Worm (Caenorhabditis elegans): Measurements from ENCODE around the gene EGAP1.1.

DNA sequence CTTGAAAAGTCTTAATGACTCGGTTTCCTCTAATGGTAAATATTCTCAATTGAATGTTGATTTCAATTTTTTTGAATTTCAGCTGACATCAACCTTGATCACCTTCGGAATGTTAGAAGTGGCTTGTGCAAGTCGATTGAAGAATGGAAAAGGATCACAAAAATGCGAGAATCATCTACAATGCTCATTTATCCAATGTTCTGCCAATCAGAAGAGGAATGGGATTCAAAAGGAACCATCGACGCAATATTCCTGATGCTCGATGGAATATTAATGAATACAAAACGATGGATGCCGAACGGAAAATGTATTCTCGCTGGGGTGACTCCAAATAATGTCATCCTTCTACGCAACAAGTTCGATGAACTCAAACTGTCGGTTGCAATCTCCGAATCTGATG is 24.5 kb upstream of the EGAP1.1 start:
- TF ChIP-seq W03F9.2 (tag; optimal IDR thresholded peaks at IDR 0.05) = no peak
- no peak for TF ChIP-seq dao-5 (tag; optimal IDR thresholded peaks at IDR 0.05)

Measured in whole organism, L4/young adult.